Worm (Caenorhabditis elegans) whole organism, L1 larva: ENCODE measurements around the gene gur-5.

Experiments
- F16B12.6 ChIP-seq: fragments of 150-350 bp; optimal IDR thresholded peaks from 2 replicates; lab custom pipeline; 2014; ENCODE audit warnings: missing biosample characterization, missing genetic modification characterization
- Y116A8C.19 ChIP-seq: sonication (generic microtip); optimal IDR thresholded peaks from 2 replicates; lab custom pipeline; 2016; ENCODE audit warnings: missing compliant biosample characterization, missing genetic modification characterization, borderline replicate concordance
- alr-1 ChIP-seq: fragments of 200-800 bp; sonication (Bioruptor generic); optimal IDR thresholded peaks from 2 replicates; lab custom pipeline; 2018; ENCODE audit warnings: borderline replicate concordance, mild to moderate bottlenecking, missing genetic modification characterization, missing compliant biosample characterization
- blmp-1 ChIP-seq: fragments of 150-350 bp; optimal IDR thresholded peaks from 2 replicates; lab custom pipeline; 2014; ENCODE audit warnings: missing biosample characterization, missing genetic modification characterization
- ceh-63 ChIP-seq: fragments of 200-800 bp; sonication (Bioruptor generic); optimal IDR thresholded peaks from 2 replicates; lab custom pipeline; 2018; ENCODE audit warnings: mild to moderate bottlenecking, missing genetic modification characterization, missing compliant biosample characterization
- ceh-8 ChIP-seq: fragments of 200-800 bp; sonication (Bioruptor generic); optimal IDR thresholded peaks from 2 replicates; lab custom pipeline; 2018; ENCODE audit warnings: mild to moderate bottlenecking, missing genetic modification characterization, moderate library complexity, missing compliant biosample characterization
- ceh-82 ChIP-seq, 3 experiments: fragments of 150-350 bp in 1 of 3; sonication (generic microtip) in 2 of 3; optimal IDR thresholded peaks; 2 replicates each; lab custom pipeline; 2014 to 2017; ENCODE audit warnings: missing biosample characterization in 3 of 3, missing genetic modification characterization in 3 of 3
- ceh-88 ChIP-seq: fragments of 200-800 bp; sonication (Bioruptor generic); IDR thresholded peaks from 2 replicates; pipeline ENCODE4 v1.3.6; 2022; ENCODE audit warnings: missing genetic modification characterization, missing compliant biosample characterization
- ces-1 ChIP-seq: fragments of 150-350 bp; optimal IDR thresholded peaks from 2 replicates; lab custom pipeline; 2014; ENCODE audit warnings: missing biosample characterization, missing genetic modification reagents, missing genetic modification characterization
- efl-1 ChIP-seq, 4 experiments: fragments of 150-350 bp; optimal IDR thresholded peaks in 3 of 4; peaks in 1 of 4; 1 replicate in 1 of 4; 2 replicates in 3 of 4; lab custom pipeline; 2014; ENCODE audit warnings: missing biosample characterization in 2 of 4, missing genetic modification characterization in 2 of 4, missing genetic modification reagents in 2 of 4
- efl-3 ChIP-seq: fragments of 200-800 bp; sonication (Bioruptor generic); optimal IDR thresholded peaks from 2 replicates; lab custom pipeline; 2018; ENCODE audit warnings: mild to moderate bottlenecking, missing genetic modification characterization, missing compliant biosample characterization
- egl-13 ChIP-seq: sonication (generic microtip); optimal IDR thresholded peaks from 2 replicates; lab custom pipeline; 2016; ENCODE audit warnings: missing genotype, missing genetic modification reagents, missing genetic modification characterization, missing compliant biosample characterization
- egl-27 ChIP-seq, 2 experiments: fragments of 150-350 bp in 1 of 2; sonication (generic microtip); optimal IDR thresholded peaks; 3 replicates each; lab custom pipeline; 2017 to 2018; ENCODE audit warnings: missing biosample characterization in 2 of 2, missing genetic modification characterization in 2 of 2, missing genetic modification reagents in 2 of 2
- elt-2 ChIP-seq: sonication (generic microtip); optimal IDR thresholded peaks from 2 replicates; lab custom pipeline; 2016; ENCODE audit warnings: missing genetic modification characterization, mild to moderate bottlenecking, inconsistent platforms, missing compliant biosample characterization, missing genetic modification reagents
- elt-3 ChIP-seq, 6 experiments: fragments of 150-350 bp in 1 of 6; sonication (generic microtip); optimal IDR thresholded peaks; 2 replicates each; lab custom pipeline; 2017 to 2018; ENCODE audit warnings: missing biosample characterization in 6 of 6, missing genetic modification characterization in 6 of 6, inconsistent platforms in 1 of 6
- ets-5 ChIP-seq: fragments of 200-800 bp; sonication (Bioruptor generic); IDR thresholded peaks from 2 replicates; pipeline ENCODE4 v1.3.6; 2022; ENCODE audit warnings: missing genetic modification characterization, missing compliant biosample characterization
- fkh-10 ChIP-seq: sonication (generic microtip); optimal IDR thresholded peaks from 2 replicates; lab custom pipeline; 2017; ENCODE audit warnings: missing biosample characterization, missing genetic modification reagents, missing genetic modification characterization
- fos-1 ChIP-seq: fragments of 150-350 bp; optimal IDR thresholded peaks from 2 replicates; lab custom pipeline; 2014; ENCODE audit warnings: missing biosample characterization, missing genetic modification characterization
- hlh-4 ChIP-seq: sonication (generic microtip); optimal IDR thresholded peaks from 2 replicates; lab custom pipeline; 2016; ENCODE audit warnings: mild to moderate bottlenecking, missing genetic modification characterization, missing compliant biosample characterization
- hpl-2 ChIP-seq: fragments of 150-350 bp; optimal IDR thresholded peaks from 2 replicates; lab custom pipeline; 2014; ENCODE audit warnings: missing biosample characterization, missing genetic modification reagents, missing genetic modification characterization
- irx-1 ChIP-seq: sonication (generic microtip); optimal IDR thresholded peaks from 2 replicates; lab custom pipeline; 2016; ENCODE audit warnings: missing genetic modification characterization, missing compliant biosample characterization
- jun-1 ChIP-seq: fragments of 150-350 bp; optimal IDR thresholded peaks from 2 replicates; lab custom pipeline; 2014; ENCODE audit warnings: missing biosample characterization, missing genetic modification reagents, missing genetic modification characterization
- lin-13 ChIP-seq: fragments of 150-350 bp; optimal IDR thresholded peaks from 2 replicates; lab custom pipeline; 2014; ENCODE audit warnings: missing biosample characterization, missing genetic modification reagents, missing genetic modification characterization
- lin-15B ChIP-seq: fragments of 150-350 bp; sonication (generic microtip); optimal IDR thresholded peaks from 3 replicates; lab custom pipeline; 2014; ENCODE audit warnings: missing biosample characterization, missing genetic modification characterization
- lir-3 ChIP-seq: sonication (generic microtip); optimal IDR thresholded peaks from 2 replicates; lab custom pipeline; 2016; ENCODE audit warnings: mild to moderate bottlenecking, missing genetic modification characterization, moderate library complexity, missing compliant biosample characterization; ENCODE audit not compliant: poor library complexity
- lsy-2 ChIP-seq, 2 experiments: fragments of 150-350 bp; optimal IDR thresholded peaks; 2 replicates each; lab custom pipeline; 2014; ENCODE audit warnings: missing biosample characterization in 2 of 2, missing genetic modification characterization in 2 of 2
- mep-1 ChIP-seq: fragments of 150-350 bp; optimal IDR thresholded peaks from 2 replicates; lab custom pipeline; 2014; ENCODE audit warnings: missing biosample characterization, missing genetic modification characterization
- nhr-11 ChIP-seq: fragments of 150-350 bp; optimal IDR thresholded peaks from 2 replicates; lab custom pipeline; 2014; ENCODE audit warnings: missing biosample characterization, missing genetic modification characterization
- nhr-12 ChIP-seq: sonication (generic microtip); optimal IDR thresholded peaks from 2 replicates; lab custom pipeline; 2017; ENCODE audit warnings: missing biosample characterization, missing genetic modification characterization
- nhr-20 ChIP-seq: sonication (generic microtip); optimal IDR thresholded peaks from 2 replicates; lab custom pipeline; 2016; ENCODE audit warnings: mild to moderate bottlenecking, missing genetic modification characterization, missing compliant biosample characterization
- nhr-47 ChIP-seq: sonication (generic microtip); optimal IDR thresholded peaks from 2 replicates; lab custom pipeline; 2016; ENCODE audit warnings: mild to moderate bottlenecking, missing genetic modification characterization, moderate library complexity, missing compliant biosample characterization
- nhr-71 ChIP-seq: sonication (generic microtip); optimal IDR thresholded peaks from 2 replicates; lab custom pipeline; 2016; ENCODE audit warnings: mild to moderate bottlenecking, missing genetic modification characterization, moderate library complexity, missing compliant biosample characterization
- nhr-76 ChIP-seq: sonication (generic microtip); optimal IDR thresholded peaks from 2 replicates; lab custom pipeline; 2017; ENCODE audit warnings: missing biosample characterization, missing genetic modification characterization
- nhr-85 ChIP-seq: sonication (generic microtip); peaks from one replicate; lab custom pipeline; 2016; ENCODE audit warnings: missing genetic modification characterization, inconsistent platforms, missing compliant biosample characterization
- pax-3 ChIP-seq: fragments of 200-800 bp; sonication (Bioruptor generic); optimal IDR thresholded peaks from 2 replicates; lab custom pipeline; 2018; ENCODE audit warnings: mild to moderate bottlenecking, missing genetic modification characterization, moderate library complexity, missing compliant biosample characterization
- pqm-1 ChIP-seq: sonication (generic microtip); optimal IDR thresholded peaks from 3 replicates; lab custom pipeline; 2017; ENCODE audit warnings: missing biosample characterization, missing genetic modification characterization
- rnt-1 ChIP-seq: sonication (generic microtip); optimal IDR thresholded peaks from 2 replicates; lab custom pipeline; 2016; ENCODE audit warnings: mild to moderate bottlenecking, missing genetic modification characterization, moderate library complexity, missing compliant biosample characterization
- skn-1 ChIP-seq: fragments of 150-350 bp; optimal IDR thresholded peaks from 2 replicates; lab custom pipeline; 2014; ENCODE audit warnings: missing biosample characterization, missing genetic modification characterization
- snpc-4 ChIP-seq: fragments of 150-350 bp; optimal IDR thresholded peaks from 2 replicates; lab custom pipeline; 2014; ENCODE audit warnings: missing biosample characterization, missing genetic modification characterization
- snu-23 ChIP-seq: sonication (generic microtip); optimal IDR thresholded peaks from 2 replicates; lab custom pipeline; 2016; ENCODE audit warnings: missing genetic modification characterization, missing compliant biosample characterization
- sox-4 ChIP-seq: sonication (generic microtip); optimal IDR thresholded peaks from 2 replicates; lab custom pipeline; 2016; ENCODE audit warnings: missing genetic modification characterization, missing compliant biosample characterization
- sptf-1 ChIP-seq: fragments of 150-350 bp; optimal IDR thresholded peaks from 2 replicates; lab custom pipeline; 2014; ENCODE audit warnings: missing biosample characterization, missing genetic modification characterization
- tbx-2 ChIP-seq: sonication (generic microtip); optimal IDR thresholded peaks from 2 replicates; lab custom pipeline; 2016; ENCODE audit warnings: missing genetic modification characterization, missing compliant biosample characterization
- tlp-1 ChIP-seq: fragments of 150-350 bp; optimal IDR thresholded peaks from 2 replicates; lab custom pipeline; 2014; ENCODE audit warnings: missing biosample characterization, missing genetic modification characterization
- unc-130 ChIP-seq: fragments of 150-350 bp; optimal IDR thresholded peaks from 2 replicates; lab custom pipeline; 2017; ENCODE audit warnings: missing biosample characterization, missing genetic modification characterization, inconsistent platforms
- unc-30 ChIP-seq: sonication (generic microtip); optimal IDR thresholded peaks from 2 replicates; lab custom pipeline; 2017; ENCODE audit warnings: missing biosample characterization, missing genetic modification characterization
- unc-86 ChIP-seq: sonication (generic microtip); optimal IDR thresholded peaks from 2 replicates; lab custom pipeline; 2016; ENCODE audit warnings: missing genetic modification characterization, missing compliant biosample characterization
- unc-98 ChIP-seq: fragments of 200-800 bp; sonication (Bioruptor generic); IDR thresholded peaks from 2 replicates; pipeline ENCODE4 v1.3.6; 2022; ENCODE audit warnings: missing genetic modification characterization, missing compliant biosample characterization
- zag-1 ChIP-seq: fragments of 150-350 bp; optimal IDR thresholded peaks from 2 replicates; lab custom pipeline; 2014; ENCODE audit warnings: missing biosample characterization, missing genetic modification characterization
- zip-4 ChIP-seq: fragments of 200-800 bp; sonication (Bioruptor generic); optimal IDR thresholded peaks from 2 replicates; lab custom pipeline; 2018; ENCODE audit warnings: mild to moderate bottlenecking, missing genetic modification characterization, moderate library complexity, missing compliant biosample characterization
- ztf-11 ChIP-seq, 2 experiments: sonication (generic microtip); optimal IDR thresholded peaks; 2 replicates each; lab custom pipeline; 2016 to 2017; ENCODE audit warnings: missing genetic modification characterization in 2 of 2, missing biosample characterization in 1 of 2, missing compliant biosample characterization in 1 of 2
- ztf-4 ChIP-seq: fragments of 150-350 bp; optimal IDR thresholded peaks from 2 replicates; lab custom pipeline; 2014; ENCODE audit warnings: missing biosample characterization, missing genetic modification characterization

Gene gur-5

ce11 chrII:5330206-5330686 lies 45.1 kb downstream of the gur-5 start:
- TF ChIP-seq unc-30 (tag; lab: Kevin White, UChicago): no peak
- peak; percentile 53 for TF ChIP-seq ztf-4 (tag; lab: Kevin White, UChicago)
- TF ChIP-seq ceh-88 (GFP tag; lab: Robert Waterston, UW): 0 out of 2 replicates have a peak, but pooled peaks have one; percentile 16
- peak; percentile 41 for TF ChIP-seq lir-3 (tag; lab: Kevin White, UChicago)
- no peak for TF ChIP-seq Y116A8C.19 (tag; lab: Kevin White, UChicago)
- peak; percentile 83 for TF ChIP-seq nhr-47 (tag; lab: Kevin White, UChicago)
- no peak for TF ChIP-seq ets-5 (GFP tag; lab: Robert Waterston, UW)
- TF ChIP-seq blmp-1: peak; percentile 94
- TF ChIP-seq nhr-11: peak; percentile 83
- TF ChIP-seq lin-15B: no peak
- no peak for TF ChIP-seq nhr-76 (tag; lab: Kevin White, UChicago)
- TF ChIP-seq unc-98: no peak
- peak in 1 of 2 experiments; percentile 9 for TF ChIP-seq ztf-11 (tag; optimal IDR thresholded peaks at IDR 0.05; lab: Kevin White, UChicago)
- no peak for TF ChIP-seq hpl-2 (GFP tag; lab: Kevin White, UChicago)
- TF ChIP-seq egl-13 (tag; lab: Kevin White, UChicago): peak; percentile 67
- TF ChIP-seq tbx-2 (tag; lab: Kevin White, UChicago): peak; percentile 83
- TF ChIP-seq unc-86 (tag; lab: Kevin White, UChicago): peak; percentile 57
- TF ChIP-seq hlh-4 (tag; lab: Kevin White, UChicago): no peak
- TF ChIP-seq pqm-1 (tag; lab: Kevin White, UChicago): no peak
- peak; percentile 79 for TF ChIP-seq irx-1 (tag; lab: Kevin White, UChicago)
- TF ChIP-seq alr-1 (tag; lab: Kevin White, UChicago): no peak
- peak; percentile 86 for TF ChIP-seq rnt-1
- TF ChIP-seq zag-1: no peak
- TF ChIP-seq efl-1 (optimal IDR thresholded peaks at IDR 0.05; lab: Kevin White, UChicago): peak; percentile 77 to 81
- peak; percentile 44 to 95 for TF ChIP-seq efl-1 (GFP tag; optimal IDR thresholded peaks at IDR 0.05 in 1 of 2; lab: Kevin White, UChicago)
- peak; percentile 95 for TF ChIP-seq nhr-20
- TF ChIP-seq tlp-1 (tag; lab: Kevin White, UChicago): no peak
- peak; percentile 22 for TF ChIP-seq zip-4 (GFP tag; lab: Kevin White, UChicago)
- TF ChIP-seq ceh-82 (tag; optimal IDR thresholded peaks at IDR 0.05; lab: Kevin White, UChicago): peak in 2 of 3 experiments; percentile 40 to 55
- no peak for TF ChIP-seq F16B12.6 (tag; lab: Kevin White, UChicago)
- TF ChIP-seq mep-1: peak; percentile 85
- TF ChIP-seq lsy-2 (tag; optimal IDR thresholded peaks at IDR 0.05; lab: Kevin White, UChicago): peak; percentile 75 to 87
- TF ChIP-seq skn-1 (tag; lab: Kevin White, UChicago): peak; percentile 78
- TF ChIP-seq unc-130 (tag; lab: Kevin White, UChicago): no peak
- TF ChIP-seq efl-3 (GFP tag; lab: Kevin White, UChicago): no peak
- no peak for TF ChIP-seq sox-4 (tag; lab: Kevin White, UChicago)
- TF ChIP-seq pax-3 (tag; lab: Kevin White, UChicago): peak; percentile 56
- peak; percentile 89 for TF ChIP-seq elt-2
- TF ChIP-seq ceh-8 (GFP tag; lab: Kevin White, UChicago): no peak
- TF ChIP-seq nhr-12 (tag; lab: Kevin White, UChicago): no peak
- peak; percentile 83 for TF ChIP-seq jun-1 (tag; lab: Kevin White, UChicago)
- peak; percentile 92 for TF ChIP-seq snu-23 (GFP tag; lab: Kevin White, UChicago)
- TF ChIP-seq ces-1 (GFP tag; lab: Kevin White, UChicago): no peak
- peak; percentile 73 for TF ChIP-seq lin-13
- peak; percentile 82 for TF ChIP-seq fos-1 (tag; lab: Kevin White, UChicago)
- no peak for TF ChIP-seq ceh-63 (GFP tag; lab: Kevin White, UChicago)
- peak in 1 of 2 experiments; percentile 80 for TF ChIP-seq egl-27 (tag; optimal IDR thresholded peaks at IDR 0.05; lab: Kevin White, UChicago)
- peak; percentile 96 for TF ChIP-seq nhr-71 (tag; lab: Kevin White, UChicago)
- TF ChIP-seq nhr-85 (tag; lab: Kevin White, UChicago): peak; percentile 100
- peak; percentile 25 for TF ChIP-seq snpc-4 (tag; lab: Kevin White, UChicago)
- peak in 3 of 6 experiments; percentile 44 to 77 (median 70) for TF ChIP-seq elt-3 (tag; optimal IDR thresholded peaks at IDR 0.05; lab: Kevin White, UChicago)
- no peak for TF ChIP-seq sptf-1 (tag; lab: Kevin White, UChicago)
- no peak for TF ChIP-seq fkh-10 (GFP tag; lab: Kevin White, UChicago)
